Fruit fly (Drosophila melanogaster): ENCODE results near the gene SNF4Agamma.

The SNF4Agamma gene

DNA sequence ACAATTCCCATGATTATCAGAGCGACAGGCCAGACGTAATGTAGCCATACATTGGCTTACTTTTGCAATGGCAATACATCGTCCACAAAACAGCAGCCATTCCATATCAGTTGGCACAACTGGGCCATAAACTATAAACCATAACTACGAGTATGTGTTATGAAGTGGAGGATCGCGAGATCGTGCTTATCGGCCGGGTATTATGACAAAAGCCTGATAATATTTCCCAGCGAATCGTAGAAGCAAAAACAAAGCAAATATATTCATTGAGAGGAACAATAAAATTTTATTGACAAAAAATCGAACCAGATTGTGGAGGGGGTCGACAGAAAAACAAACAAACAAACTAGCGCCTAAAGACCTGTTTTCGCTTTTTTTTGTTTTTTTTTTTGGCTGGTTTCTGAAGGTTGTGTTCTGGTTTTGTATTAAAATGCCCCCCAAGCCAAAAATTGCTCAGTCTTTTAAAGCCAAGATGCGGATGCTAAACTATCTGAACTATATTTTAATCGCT, 22.8 kb downstream of the SNF4Agamma start, which contains the start of gene CG5810 (continued):
- TF ChIP-seq tio (GFP tag; optimal IDR thresholded peaks at IDR 0.05) (no peak), dati (GFP tag; IDR thresholded peaks at IDR 0.05) (no peak), zfh1 (GFP tag; IDR thresholded peaks at IDR 0.05) (no peak), unpg (GFP tag; optimal IDR thresholded peaks at IDR 0.05) (peak; percentile 10), CG16813 (GFP tag; IDR thresholded peaks at IDR 0.05; ENCODE audit: partially characterized antibody) (no peak), Ravus (GFP tag; IDR thresholded peaks at IDR 0.05) (no peak), repo (GFP tag; optimal IDR thresholded peaks at IDR 0.05) (no peak), CG18476 (GFP tag; optimal IDR thresholded peaks at IDR 0.05) (no peak), bbx (GFP tag; IDR thresholded peaks at IDR 0.05; ENCODE audit: partially characterized antibody) (no peak), so (GFP tag; IDR thresholded peaks at IDR 0.05) (no peak; the same call in 2 of the 3 replicates), Dad (GFP tag; optimal IDR thresholded peaks at IDR 0.05) (no peak), gem (tag; optimal IDR thresholded peaks at IDR 0.05) (no peak), row (GFP tag; IDR thresholded peaks at IDR 0.05) (no peak; the same call in 2 of the 3 replicates), dysf (GFP tag; IDR thresholded peaks at IDR 0.05) (no peak), HLH3B (GFP tag; IDR thresholded peaks at IDR 0.05) (no peak), CG4328 (GFP tag; optimal IDR thresholded peaks at IDR 0.05) (no peak), BEAF-32 (GFP tag; optimal IDR thresholded peaks at IDR 0.05) (no peak), Poxn (GFP tag; IDR thresholded peaks at IDR 0.05) (no peak), sqz (GFP tag; optimal IDR thresholded peaks at IDR 0.05) (peak; percentile 29), rib (GFP tag; IDR thresholded peaks at IDR 0.05) (no peak), Hr3 (GFP tag; optimal IDR thresholded peaks at IDR 0.05) (no peak), CG1832 (GFP tag; optimal IDR thresholded peaks at IDR 0.05) (no peak), tna (GFP tag; IDR thresholded peaks at IDR 0.05; ENCODE audit: partially characterized antibody) (no peak), CG30431 (GFP tag; optimal IDR thresholded peaks at IDR 0.05) (no peak), CG15269 (tag; optimal IDR thresholded peaks at IDR 0.05) (peak; percentile 65), D19B (GFP tag; optimal IDR thresholded peaks at IDR 0.05) (no peak), Lhr (GFP tag; optimal IDR thresholded peaks at IDR 0.05) (no peak), CG9876 (GFP tag; optimal IDR thresholded peaks at IDR 0.05) (no peak), CG2678 (tag; optimal IDR thresholded peaks at IDR 0.05) (peak; percentile 55), Dbx (GFP tag; IDR thresholded peaks at IDR 0.05) (no peak), pb (GFP tag; optimal IDR thresholded peaks at IDR 0.05) (no peak), fu2 (GFP tag; optimal IDR thresholded peaks at IDR 0.05) (no peak), Side (GFP tag; optimal IDR thresholded peaks at IDR 0.05) (no peak), tll (GFP tag; optimal IDR thresholded peaks at IDR 0.05) (no peak), Stat92E (GFP tag; optimal IDR thresholded peaks at IDR 0.05) (no peak), grau (tag; optimal IDR thresholded peaks at IDR 0.05) (peak; percentile 38), ERR (GFP tag; optimal IDR thresholded peaks at IDR 0.05) (no peak), lmd (GFP tag; IDR thresholded peaks at IDR 0.05) (no peak), CG12236 (GFP tag; optimal IDR thresholded peaks at IDR 0.05) (no peak), fd102C (GFP tag; optimal IDR thresholded peaks at IDR 0.05) (no peak), CG2116 (GFP tag; optimal IDR thresholded peaks at IDR 0.05) (no peak), Hmx (GFP tag; optimal IDR thresholded peaks at IDR 0.05) (no peak), Hey (tag; optimal IDR thresholded peaks at IDR 0.05) (peak; percentile 83), Hr51 (GFP tag; optimal IDR thresholded peaks at IDR 0.05) (peak in 1 of 2 experiments; percentile 1), CG7928 (GFP tag; optimal IDR thresholded peaks at IDR 0.05) (no peak), CG11093 (GFP tag; IDR thresholded peaks at IDR 0.05) (no peak), pan (optimal IDR thresholded peaks at IDR 0.05) (no peak), pan (GFP tag; optimal IDR thresholded peaks at IDR 0.05 in 1 of 2, IDR thresholded peaks at IDR 0.05 in 1 of 2) (no peak), pzg (GFP tag; optimal IDR thresholded peaks at IDR 0.05) (no peak), btn (GFP tag; optimal IDR thresholded peaks at IDR 0.05) (no peak), CG12071 (GFP tag; optimal IDR thresholded peaks at IDR 0.05) (peak; percentile 12), CTCF (GFP tag; optimal IDR thresholded peaks at IDR 0.05) (no peak)
